Worm (Caenorhabditis elegans): ENCODE results near the gene Y32G9B.1.

DNA sequence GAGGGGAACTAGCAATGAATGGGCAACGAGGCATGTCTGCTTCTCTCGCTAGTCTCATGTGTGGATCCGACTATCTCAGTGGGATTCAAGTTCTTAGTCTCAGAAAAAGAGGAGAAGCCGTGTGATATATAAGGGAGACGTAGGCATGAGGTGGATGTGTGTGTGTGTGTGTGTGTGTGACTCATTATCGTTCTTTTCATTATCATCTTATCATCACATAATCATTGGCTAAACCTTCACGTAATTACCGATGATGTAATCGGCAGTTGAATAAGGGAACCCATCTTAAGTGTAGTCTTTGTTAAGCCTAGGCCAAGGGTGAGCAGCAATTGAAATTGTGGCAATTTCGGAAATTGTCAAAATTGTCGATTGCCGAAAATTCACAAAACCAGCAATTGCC is at the start of gene Y32G9B.1:
- TF ChIP-seq lin-39 (tag; optimal IDR thresholded peaks at IDR 0.05) (no peak), zfp-2 (tag; optimal IDR thresholded peaks at IDR 0.05) (no peak), ceh-28 (tag; optimal IDR thresholded peaks at IDR 0.05) (no peak), nhr-237 (tag; optimal IDR thresholded peaks at IDR 0.05) (no peak), F26F4.8 (GFP tag; conservative IDR thresholded peaks at IDR 0.05) (no peak), snpc-4 (tag; optimal IDR thresholded peaks at IDR 0.05) (no peak), zag-1 (tag; optimal IDR thresholded peaks at IDR 0.05) (no peak)

All from whole organism, L4 larva.